Worm (Caenorhabditis elegans): ENCODE measurements around the gene chil-21.

- TF ChIP-seq scrt-1 (GFP tag; IDR thresholded peaks at IDR 0.05) (no peak), B0310.2 (tag; optimal IDR thresholded peaks at IDR 0.05) (no peak), tra-4 (tag; optimal IDR thresholded peaks at IDR 0.05) (no peak), flt-1 (GFP tag; IDR thresholded peaks at IDR 0.05) (no peak), ets-7 (tag; optimal IDR thresholded peaks at IDR 0.05) (no peak), ama-1 (optimal IDR thresholded peaks at IDR 0.05) (no peak)
Measured at ce11 chrII:9426076-9426475, 35.7 kb downstream of the chil-21 start, which contains the start of gene M176.10.

Data from whole organism, early embryonic.